Worm (Caenorhabditis elegans) whole organism, L3 larva: ENCODE data around the gene R03G5.6.

Experiments
- R02D3.7 ChIP-seq: fragments of 150-350 bp; optimal IDR thresholded peaks from 2 replicates; lab custom pipeline; 2014; ENCODE audit warnings: missing biosample characterization, missing genetic modification characterization
- ZK546.5 ChIP-seq: sonication (generic microtip); optimal IDR thresholded peaks from 2 replicates; lab custom pipeline; 2017; ENCODE audit warnings: missing biosample characterization, missing genetic modification characterization
- aly-2 ChIP-seq: fragments of 150-350 bp; optimal IDR thresholded peaks from 2 replicates; lab custom pipeline; 2014; ENCODE audit warnings: missing biosample characterization, missing genetic modification characterization
- ama-1 ChIP-seq: fragments of 150-350 bp; optimal IDR thresholded peaks from 2 replicates; lab custom pipeline; 2018
- ceh-16 ChIP-seq: sonication (generic microtip); optimal IDR thresholded peaks from 2 replicates; lab custom pipeline; 2017; ENCODE audit warnings: missing biosample characterization, missing genetic modification characterization
- ceh-28 ChIP-seq: fragments of 150-350 bp; optimal IDR thresholded peaks from 2 replicates; lab custom pipeline; 2014; ENCODE audit warnings: missing biosample characterization, missing genetic modification reagents, missing genetic modification characterization
- ceh-82 ChIP-seq: fragments of 150-350 bp; optimal IDR thresholded peaks from 2 replicates; lab custom pipeline; 2014; ENCODE audit warnings: missing biosample characterization, missing genetic modification characterization
- ceh-9 ChIP-seq: sonication (generic microtip); optimal IDR thresholded peaks from 2 replicates; lab custom pipeline; 2018; ENCODE audit warnings: missing biosample characterization, missing genetic modification characterization
- daf-12 ChIP-seq: fragments of 150-350 bp; optimal IDR thresholded peaks from 2 replicates; lab custom pipeline; 2014; ENCODE audit warnings: missing biosample characterization, missing genetic modification reagents, missing genetic modification characterization
- egl-27 ChIP-seq: sonication (generic microtip); optimal IDR thresholded peaks from 4 replicates; lab custom pipeline; 2017; ENCODE audit warnings: missing biosample characterization, missing genetic modification reagents, missing genetic modification characterization
- egl-5 ChIP-seq: fragments of 150-350 bp; optimal IDR thresholded peaks from 2 replicates; lab custom pipeline; 2017; ENCODE audit warnings: missing biosample characterization, missing genetic modification reagents, missing genetic modification characterization, inconsistent platforms
- elt-1 ChIP-seq: fragments of 150-350 bp; optimal IDR thresholded peaks from 2 replicates; lab custom pipeline; 2014; ENCODE audit warnings: missing biosample characterization, missing genetic modification characterization
- elt-2 ChIP-seq: sonication (generic microtip); optimal IDR thresholded peaks from 2 replicates; lab custom pipeline; 2016; ENCODE audit warnings: missing genetic modification reagents, mild to moderate bottlenecking, missing genetic modification characterization, missing compliant biosample characterization
- elt-3 ChIP-seq, 3 experiments: fragments of 150-350 bp in 1 of 3; sonication (generic microtip) in 2 of 3; optimal IDR thresholded peaks; 2 replicates in 2 of 3; 4 replicates in 1 of 3; lab custom pipeline; 2014 to 2017; ENCODE audit warnings: missing biosample characterization in 3 of 3, missing genetic modification characterization in 3 of 3
- eor-1 ChIP-seq, 2 experiments: fragments of 150-350 bp; optimal IDR thresholded peaks; 2 replicates each; lab custom pipeline; 2014 to 2018; ENCODE audit warnings: missing biosample characterization in 2 of 2, missing genetic modification characterization in 2 of 2
- fkh-10 ChIP-seq: sonication (generic microtip); optimal IDR thresholded peaks from 2 replicates; lab custom pipeline; 2017; ENCODE audit warnings: missing biosample characterization, missing genetic modification reagents, missing genetic modification characterization
- fkh-2 ChIP-seq: fragments of 150-350 bp; optimal IDR thresholded peaks from 2 replicates; lab custom pipeline; 2014; ENCODE audit warnings: missing biosample characterization, missing genetic modification reagents, missing genetic modification characterization
- fos-1 ChIP-seq: fragments of 150-350 bp; optimal IDR thresholded peaks from 2 replicates; lab custom pipeline; 2014; ENCODE audit warnings: missing biosample characterization, missing genetic modification characterization
- hmg-11 ChIP-seq: sonication (generic microtip); optimal IDR thresholded peaks from 2 replicates; lab custom pipeline; 2016; ENCODE audit warnings: missing genetic modification characterization, missing compliant biosample characterization
- jun-1 ChIP-seq: fragments of 150-350 bp; optimal IDR thresholded peaks from 2 replicates; lab custom pipeline; 2014; ENCODE audit warnings: missing biosample characterization, missing genetic modification reagents, missing genetic modification characterization
- lin-15B ChIP-seq: fragments of 150-350 bp; optimal IDR thresholded peaks from 2 replicates; lab custom pipeline; 2014; ENCODE audit warnings: missing biosample characterization, missing genetic modification characterization
- lin-39 ChIP-seq: fragments of 150-350 bp; optimal IDR thresholded peaks from 2 replicates; lab custom pipeline; 2018; ENCODE audit warnings: missing biosample characterization, missing genetic modification reagents, missing genetic modification characterization
- lsy-12 ChIP-seq: sonication (generic microtip); optimal IDR thresholded peaks from 2 replicates; lab custom pipeline; 2016; ENCODE audit warnings: mild to moderate bottlenecking, missing genetic modification characterization, missing compliant biosample characterization
- mdl-1 ChIP-seq: fragments of 150-350 bp; optimal IDR thresholded peaks from 2 replicates; lab custom pipeline; 2014; ENCODE audit warnings: missing biosample characterization, missing genetic modification characterization
- mml-1 ChIP-seq: fragments of 150-350 bp; sonication (generic microtip); optimal IDR thresholded peaks from 3 replicates; lab custom pipeline; 2014; ENCODE audit warnings: missing biosample characterization, missing genetic modification characterization
- nfya-1 ChIP-seq: sonication (generic microtip); optimal IDR thresholded peaks from 2 replicates; lab custom pipeline; 2017; ENCODE audit warnings: missing genetic modification characterization, mild to moderate bottlenecking, missing compliant biosample characterization, antibody characterized with exemption, moderate library complexity; ENCODE audit not compliant: insufficient read depth
- nhr-11 ChIP-seq: fragments of 150-350 bp; optimal IDR thresholded peaks from 2 replicates; lab custom pipeline; 2014; ENCODE audit warnings: missing biosample characterization, missing genetic modification characterization
- nhr-12 ChIP-seq: fragments of 150-350 bp; optimal IDR thresholded peaks from 2 replicates; lab custom pipeline; 2014; ENCODE audit warnings: missing biosample characterization, missing genetic modification characterization
- nhr-23 ChIP-seq: fragments of 150-350 bp; optimal IDR thresholded peaks from 2 replicates; lab custom pipeline; 2014; ENCODE audit warnings: missing biosample characterization, missing genetic modification reagents, missing genetic modification characterization
- nhr-237 ChIP-seq: fragments of 150-350 bp; optimal IDR thresholded peaks from 2 replicates; lab custom pipeline; 2014; ENCODE audit warnings: missing biosample characterization, missing genetic modification characterization
- nhr-25 ChIP-seq: sonication (generic microtip); optimal IDR thresholded peaks from 2 replicates; lab custom pipeline; 2017; ENCODE audit warnings: missing biosample characterization, missing genetic modification characterization
- nhr-28 ChIP-seq: fragments of 150-350 bp; optimal IDR thresholded peaks from 2 replicates; lab custom pipeline; 2014; ENCODE audit warnings: missing biosample characterization, missing genetic modification characterization
- nhr-43 ChIP-seq: sonication (generic microtip); optimal IDR thresholded peaks from 2 replicates; lab custom pipeline; 2016; ENCODE audit warnings: mild to moderate bottlenecking, missing genetic modification characterization, missing compliant biosample characterization; ENCODE audit not compliant: poor library complexity, severe bottlenecking
- nhr-67 ChIP-seq: fragments of 150-350 bp; optimal IDR thresholded peaks from 2 replicates; lab custom pipeline; 2014; ENCODE audit warnings: missing biosample characterization, missing genetic modification characterization
- nhr-76 ChIP-seq: fragments of 150-350 bp; sonication (generic microtip); optimal IDR thresholded peaks from 5 replicates; lab custom pipeline; 2014; ENCODE audit warnings: missing biosample characterization, missing genetic modification characterization
- nhr-77 ChIP-seq: fragments of 150-350 bp; optimal IDR thresholded peaks from 2 replicates; lab custom pipeline; 2014; ENCODE audit warnings: missing biosample characterization, missing genetic modification characterization
- pha-4 ChIP-seq: fragments of 150-350 bp; optimal IDR thresholded peaks from 2 replicates; lab custom pipeline; 2014; ENCODE audit warnings: missing biosample characterization, missing genetic modification reagents, missing genetic modification characterization
- pqm-1 ChIP-seq: fragments of 150-350 bp; optimal IDR thresholded peaks from 2 replicates; lab custom pipeline; 2017; ENCODE audit warnings: missing biosample characterization, missing genetic modification characterization, inconsistent platforms
- sea-2 ChIP-seq: fragments of 150-350 bp; sonication (generic microtip); optimal IDR thresholded peaks from 4 replicates; lab custom pipeline; 2014; ENCODE audit warnings: missing biosample characterization, missing genetic modification reagents, missing genetic modification characterization
- skn-1 ChIP-seq: fragments of 150-350 bp; optimal IDR thresholded peaks from 2 replicates; lab custom pipeline; 2014; ENCODE audit warnings: missing biosample characterization, missing genetic modification characterization
- snpc-4 ChIP-seq: fragments of 150-350 bp; optimal IDR thresholded peaks from 2 replicates; lab custom pipeline; 2014; ENCODE audit warnings: missing biosample characterization, missing genetic modification characterization
- tbx-2 ChIP-seq: sonication (generic microtip); optimal IDR thresholded peaks from 2 replicates; lab custom pipeline; 2016; ENCODE audit warnings: mild to moderate bottlenecking, missing genetic modification characterization, missing compliant biosample characterization
- unc-39 ChIP-seq: sonication (generic microtip); optimal IDR thresholded peaks from 4 replicates; lab custom pipeline; 2017; ENCODE audit warnings: missing biosample characterization, missing genetic modification characterization
- unc-62 ChIP-seq: fragments of 150-350 bp; sonication (generic microtip); optimal IDR thresholded peaks from 4 replicates; lab custom pipeline; 2014; ENCODE audit warnings: missing biosample characterization, missing genetic modification reagents, missing genetic modification characterization
- zag-1 ChIP-seq: fragments of 150-350 bp; optimal IDR thresholded peaks from 2 replicates; lab custom pipeline; 2014; ENCODE audit warnings: missing biosample characterization, missing genetic modification characterization
- ztf-11 ChIP-seq: fragments of 150-350 bp; optimal IDR thresholded peaks from 2 replicates; lab custom pipeline; 2014; ENCODE audit warnings: missing biosample characterization, missing genetic modification characterization
- ztf-4 ChIP-seq: fragments of 150-350 bp; optimal IDR thresholded peaks from 2 replicates; lab custom pipeline; 2014; ENCODE audit warnings: missing biosample characterization, missing genetic modification characterization

R03G5.6 gene

DNA sequence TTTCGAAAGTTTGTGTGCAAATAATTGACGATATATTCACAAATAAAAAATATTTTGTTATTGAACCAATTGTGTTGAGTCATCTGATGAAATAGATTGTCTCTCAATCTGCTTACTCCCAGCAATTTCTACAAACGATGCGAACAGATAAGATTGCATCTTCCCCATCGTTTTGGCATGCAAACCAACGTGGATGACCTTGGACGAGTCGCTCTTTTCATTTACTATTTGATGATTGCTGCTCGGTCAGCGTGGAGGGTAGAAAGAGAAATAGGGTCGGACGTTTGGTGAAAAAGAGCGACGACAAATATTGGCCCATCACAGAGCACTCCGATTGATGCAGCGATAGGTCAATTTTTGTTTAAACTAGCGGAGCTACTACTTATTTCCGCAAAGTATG lies 9.0 kb upstream of the R03G5.6 start (continued):
- TF ChIP-seq aly-2 (tag; lab: Kevin White, UChicago), result no peak
- peak; percentile 41 for TF ChIP-seq jun-1 (tag; lab: Kevin White, UChicago)
- TF ChIP-seq nhr-12 (tag; lab: Kevin White, UChicago), result peak; percentile 13
- TF ChIP-seq nhr-28 (tag; lab: Kevin White, UChicago), result no peak
- TF ChIP-seq ceh-16, result no peak
- TF ChIP-seq ztf-4 (tag; lab: Kevin White, UChicago), result no peak
- TF ChIP-seq ceh-9 (tag; lab: Kevin White, UChicago), result no peak
- TF ChIP-seq elt-2 (tag; lab: Kevin White, UChicago), result peak; percentile 50
- no peak for TF ChIP-seq unc-62
- no peak for TF ChIP-seq nhr-76 (tag; lab: Kevin White, UChicago)
- peak; percentile 84 for TF ChIP-seq nhr-25 (tag; lab: Kevin White, UChicago)
- no peak for TF ChIP-seq zag-1 (tag; lab: Kevin White, UChicago)
- no peak for TF ChIP-seq pqm-1 (tag; lab: Kevin White, UChicago)

DNA sequence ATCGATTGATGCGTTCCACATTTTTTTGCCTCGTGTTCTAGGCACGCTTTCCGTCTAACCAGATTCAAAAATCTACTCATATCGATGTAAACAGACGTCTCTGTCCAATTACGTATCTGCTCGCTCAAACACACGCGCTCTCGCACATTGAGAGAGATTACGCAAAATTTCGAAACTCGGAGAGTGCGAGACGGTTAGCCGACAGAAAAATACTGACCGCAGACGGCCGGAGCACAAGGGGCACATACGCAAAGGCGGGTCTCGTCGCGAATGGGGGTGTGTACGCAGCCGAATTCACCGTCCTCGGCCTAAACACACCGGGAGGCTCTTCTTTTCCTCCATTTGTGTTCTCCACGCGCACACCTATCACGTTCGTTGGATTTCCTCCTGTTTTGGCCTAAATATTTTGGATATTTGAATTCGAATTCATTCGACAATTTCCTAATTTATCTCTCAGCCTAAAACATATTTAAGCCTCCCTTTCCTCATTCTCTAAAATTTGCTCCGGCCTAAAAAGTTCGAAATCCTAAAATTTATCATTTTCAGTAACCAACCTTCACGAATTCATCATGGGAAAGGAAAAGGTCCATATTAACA lies 6.5 kb upstream of the R03G5.6 start, which contains the start of gene eef-1A.2:
eef-1A.2 (plus strand) TSS at position 547 of the 597 bp plus-strand sequence.
- TF ChIP-seq unc-62 (peak; percentile 75), R02D3.7 (tag; lab: Kevin White, UChicago) (peak; percentile 79), ceh-9 (tag; lab: Kevin White, UChicago) (peak; percentile 29), mml-1 (tag; lab: Kevin White, UChicago) (no peak), ztf-11 (tag; lab: Kevin White, UChicago) (no peak), daf-12 (tag; lab: Kevin White, UChicago) (no peak), tbx-2 (peak; percentile 76), ceh-16 (peak; percentile 49), nhr-12 (tag; lab: Kevin White, UChicago) (no peak), nhr-76 (tag; lab: Kevin White, UChicago) (no peak), nhr-237 (tag; lab: Kevin White, UChicago) (no peak), nhr-28 (tag; lab: Kevin White, UChicago) (no peak), nhr-67 (tag; lab: Kevin White, UChicago) (no peak), elt-3 (tag; optimal IDR thresholded peaks at IDR 0.05; lab: Kevin White, UChicago) (peak in 1 of 3 experiments; percentile 82), egl-27 (peak; percentile 77), zag-1 (tag; lab: Kevin White, UChicago) (peak; percentile 43), fkh-2 (tag; lab: Kevin White, UChicago) (peak; percentile 74), sea-2 (GFP tag; lab: Kevin White, UChicago) (no peak), nhr-23 (tag; lab: Kevin White, UChicago) (peak; percentile 91), aly-2 (tag; lab: Kevin White, UChicago) (no peak), ceh-82 (tag; lab: Kevin White, UChicago) (peak; percentile 29), ama-1 (lab: Kevin White, UChicago) (peak; percentile 70), fos-1 (tag; lab: Kevin White, UChicago) (peak; percentile 35), nhr-77 (tag; lab: Kevin White, UChicago) (peak; percentile 71), hmg-11 (tag; lab: Kevin White, UChicago) (peak; percentile 83), skn-1 (tag; lab: Kevin White, UChicago) (peak; percentile 89), mdl-1 (tag; lab: Kevin White, UChicago) (peak; percentile 95), nhr-25 (tag; lab: Kevin White, UChicago) (peak; percentile 93), ceh-28 (tag; lab: Kevin White, UChicago) (peak; percentile 98), eor-1 (tag; optimal IDR thresholded peaks at IDR 0.05; lab: Kevin White, UChicago) (peak in 1 of 2 experiments; percentile 18), fkh-10 (GFP tag; lab: Kevin White, UChicago) (peak; percentile 99), pqm-1 (tag; lab: Kevin White, UChicago) (peak; percentile 84), pha-4 (tag; lab: Kevin White, UChicago) (peak; percentile 99), lin-15B (tag; lab: Kevin White, UChicago) (peak; percentile 93), nfya-1 (tag; lab: Kevin White, UChicago) (peak; percentile 98), lsy-12 (tag; lab: Kevin White, UChicago) (peak; percentile 92), egl-5 (tag; lab: Kevin White, UChicago) (peak; percentile 96), snpc-4 (peak; percentile 78), ZK546.5 (peak; percentile 12), nhr-11 (peak; percentile 81), unc-39 (no peak), lin-39 (peak; percentile 98), elt-2 (tag; lab: Kevin White, UChicago) (peak; percentile 86), elt-1 (tag; lab: Kevin White, UChicago) (peak; percentile 52), ztf-4 (tag; lab: Kevin White, UChicago) (peak; percentile 51), nhr-43 (tag; lab: Kevin White, UChicago) (peak; percentile 61), jun-1 (tag; lab: Kevin White, UChicago) (peak; percentile 96)
- TF ChIP-seq, all 47 proteins: peak for 36
